Worm (Caenorhabditis elegans) whole organism, L4 larva: ENCODE results near the gene F56D2.3.

Experiments
- F37D6.2 ChIP-seq: sonication (generic microtip); optimal IDR thresholded peaks from 2 replicates; lab custom pipeline; 2016; ENCODE audit warnings: mild to moderate bottlenecking, missing genetic modification characterization, missing compliant biosample characterization
- F44E2.7 ChIP-seq: fragments of 200-800 bp; sonication (Bioruptor generic); IDR thresholded peaks from 2 replicates; pipeline ENCODE4 v2.1.2; 2022; ENCODE audit warnings: missing genetic modification characterization, missing compliant biosample characterization
- R02D3.7 ChIP-seq: fragments of 150-350 bp; sonication (generic microtip); optimal IDR thresholded peaks from 3 replicates; lab custom pipeline; 2014; ENCODE audit warnings: missing biosample characterization, missing genetic modification characterization
- T20F7.1 ChIP-seq: fragments of 200-800 bp; sonication (Bioruptor generic); optimal IDR thresholded peaks from 2 replicates; lab custom pipeline; 2018; ENCODE audit warnings: mild to moderate bottlenecking, missing genetic modification characterization, missing compliant biosample characterization
- Y105C5A.15 ChIP-seq: fragments of 200-800 bp; sonication (Bioruptor generic); IDR thresholded peaks from 2 replicates; pipeline ENCODE4 v1.3.6; 2022; ENCODE audit warnings: missing genetic modification characterization, missing compliant biosample characterization
- ZK337.2 ChIP-seq: fragments of 200-800 bp; sonication (Bioruptor generic); IDR thresholded peaks from 2 replicates; pipeline ENCODE4 v1.3.6; 2022; ENCODE audit warnings: missing genetic modification reagents, missing genetic modification characterization, missing compliant biosample characterization
- arid-1 ChIP-seq: fragments of 200-800 bp; sonication (Bioruptor generic); conservative IDR thresholded peaks from 2 replicates; pipeline ENCODE4 v1.3.6; 2022; ENCODE audit warnings: missing genetic modification reagents, missing genetic modification characterization, missing compliant biosample characterization
- ceh-28 ChIP-seq: fragments of 150-350 bp; optimal IDR thresholded peaks from 2 replicates; lab custom pipeline; 2014; ENCODE audit warnings: missing biosample characterization, missing genetic modification reagents, missing genetic modification characterization
- ceh-44 ChIP-seq: fragments of 200-800 bp; sonication (Bioruptor generic); IDR thresholded peaks from 2 replicates; pipeline ENCODE4 v1.3.6; 2022; ENCODE audit warnings: missing genetic modification reagents, missing genetic modification characterization, missing compliant biosample characterization
- daf-16 ChIP-seq, 3 experiments: sonication (generic microtip); optimal IDR thresholded peaks; 2 replicates each; lab custom pipeline; 2016 to 2017; ENCODE audit warnings: missing genetic modification characterization in 3 of 3, missing genetic modification reagents in 3 of 3, mild to moderate bottlenecking in 2 of 3, missing compliant biosample characterization in 2 of 3, missing biosample characterization in 1 of 3, moderate library complexity in 1 of 3
- dmd-9 ChIP-seq: fragments of 200-800 bp; sonication (Bioruptor generic); IDR thresholded peaks from 2 replicates; pipeline ENCODE4 v1.3.6; 2022; ENCODE audit warnings: missing genetic modification reagents, missing genetic modification characterization, missing compliant biosample characterization
- duxl-1 ChIP-seq: sonication (generic microtip); optimal IDR thresholded peaks from 2 replicates; lab custom pipeline; 2016; ENCODE audit warnings: mild to moderate bottlenecking, missing genetic modification characterization, moderate library complexity, missing compliant biosample characterization; ENCODE audit not compliant: poor library complexity
- egl-27 ChIP-seq: sonication (generic microtip); optimal IDR thresholded peaks from 3 replicates; lab custom pipeline; 2017; ENCODE audit warnings: missing biosample characterization, missing genetic modification reagents, missing genetic modification characterization
- fkh-10 ChIP-seq: fragments of 150-350 bp; optimal IDR thresholded peaks from 2 replicates; lab custom pipeline; 2014; ENCODE audit warnings: missing biosample characterization, missing genetic modification reagents, missing genetic modification characterization
- fos-1 ChIP-seq: fragments of 150-350 bp; optimal IDR thresholded peaks from 2 replicates; lab custom pipeline; 2014; ENCODE audit warnings: missing biosample characterization, missing genetic modification characterization
- jun-1 ChIP-seq: fragments of 150-350 bp; optimal IDR thresholded peaks from 2 replicates; lab custom pipeline; 2014; ENCODE audit warnings: missing biosample characterization, missing genetic modification reagents, missing genetic modification characterization
- lin-15B ChIP-seq: fragments of 150-350 bp; sonication (generic microtip); optimal IDR thresholded peaks from 3 replicates; lab custom pipeline; 2014; ENCODE audit warnings: missing biosample characterization, missing genetic modification characterization
- lin-38 ChIP-seq: fragments of 200-800 bp; sonication (Bioruptor generic); IDR thresholded peaks from 2 replicates; pipeline ENCODE4 v1.3.6; 2022; ENCODE audit warnings: missing genetic modification reagents, missing genetic modification characterization, missing compliant biosample characterization
- lir-3 ChIP-seq: sonication (generic microtip); optimal IDR thresholded peaks from 2 replicates; lab custom pipeline; 2016; ENCODE audit warnings: mild to moderate bottlenecking, missing genetic modification characterization, missing compliant biosample characterization
- madf-9 ChIP-seq: fragments of 200-800 bp; sonication (Bioruptor generic); conservative IDR thresholded peaks from 2 replicates; pipeline ENCODE4 v1.3.6; 2022; ENCODE audit warnings: missing genetic modification reagents, missing genetic modification characterization, missing compliant biosample characterization
- mdl-1 ChIP-seq, 2 experiments: fragments of 150-350 bp in 1 of 2; sonication (generic microtip) in 1 of 2; optimal IDR thresholded peaks; 2 replicates each; lab custom pipeline; 2014 to 2017; ENCODE audit warnings: missing biosample characterization in 2 of 2, missing genetic modification characterization in 2 of 2
- mep-1 ChIP-seq: fragments of 150-350 bp; sonication (generic microtip); optimal IDR thresholded peaks from 3 replicates; lab custom pipeline; 2014; ENCODE audit warnings: missing biosample characterization, missing genetic modification characterization
- mes-2 ChIP-seq: sonication (generic microtip); optimal IDR thresholded peaks from 2 replicates; lab custom pipeline; 2016; ENCODE audit warnings: missing genotype, mild to moderate bottlenecking, missing genetic modification characterization, missing compliant biosample characterization; ENCODE audit not compliant: poor library complexity, severe bottlenecking
- nhr-102 ChIP-seq: sonication (generic microtip); optimal IDR thresholded peaks from 2 replicates; lab custom pipeline; 2016; ENCODE audit warnings: mild to moderate bottlenecking, missing genetic modification characterization, moderate library complexity, missing compliant biosample characterization
- nhr-11 ChIP-seq: fragments of 150-350 bp; optimal IDR thresholded peaks from 2 replicates; lab custom pipeline; 2014; ENCODE audit warnings: missing biosample characterization, missing genetic modification characterization
- nhr-111 ChIP-seq: fragments of 200-800 bp; sonication (Bioruptor generic); optimal IDR thresholded peaks from 2 replicates; lab custom pipeline; 2018; ENCODE audit warnings: mild to moderate bottlenecking, missing genetic modification characterization, missing compliant biosample characterization
- nhr-25 ChIP-seq: sonication (generic microtip); optimal IDR thresholded peaks from 2 replicates; lab custom pipeline; 2017; ENCODE audit warnings: missing genetic modification characterization, mild to moderate bottlenecking, missing compliant biosample characterization, antibody characterized with exemption, moderate library complexity, borderline replicate concordance; ENCODE audit not compliant: insufficient read depth
- nhr-41 ChIP-seq: fragments of 200-800 bp; sonication (Bioruptor generic); IDR thresholded peaks from 2 replicates; pipeline ENCODE4 v1.3.6; 2022; ENCODE audit warnings: missing genetic modification reagents, missing genetic modification characterization, missing compliant biosample characterization
- nhr-42 ChIP-seq: fragments of 200-800 bp; sonication (Bioruptor generic); IDR thresholded peaks from 2 replicates; pipeline ENCODE4 v1.3.6; 2022; ENCODE audit warnings: missing genetic modification characterization, missing compliant biosample characterization
- nhr-48 ChIP-seq: sonication (generic microtip); optimal IDR thresholded peaks from 2 replicates; lab custom pipeline; 2016; ENCODE audit warnings: mild to moderate bottlenecking, missing genetic modification characterization, missing compliant biosample characterization
- nhr-76 ChIP-seq: fragments of 150-350 bp; optimal IDR thresholded peaks from 2 replicates; lab custom pipeline; 2014; ENCODE audit warnings: missing biosample characterization, missing genetic modification characterization
- nhr-77 ChIP-seq: fragments of 150-350 bp; optimal IDR thresholded peaks from 2 replicates; lab custom pipeline; 2014; ENCODE audit warnings: missing biosample characterization, missing genetic modification characterization
- pqm-1 ChIP-seq: sonication (generic microtip); optimal IDR thresholded peaks from 2 replicates; lab custom pipeline; 2017; ENCODE audit warnings: missing biosample characterization, missing genetic modification characterization
- rbr-2 ChIP-seq: sonication (generic microtip); optimal IDR thresholded peaks from 2 replicates; lab custom pipeline; 2016; ENCODE audit warnings: missing genotype, missing genetic modification characterization, missing compliant biosample characterization
- saeg-2 ChIP-seq: fragments of 200-800 bp; sonication (Bioruptor generic); IDR thresholded peaks from 2 replicates; pipeline ENCODE4 v1.3.6; 2022; ENCODE audit warnings: missing genetic modification reagents, missing genetic modification characterization, missing compliant biosample characterization
- sdz-12 ChIP-seq: fragments of 200-800 bp; sonication (Bioruptor generic); optimal IDR thresholded peaks from 2 replicates; lab custom pipeline; 2018; ENCODE audit warnings: mild to moderate bottlenecking, missing genetic modification characterization, missing compliant biosample characterization
- skn-1 ChIP-seq: fragments of 150-350 bp; optimal IDR thresholded peaks from 2 replicates; lab custom pipeline; 2014; ENCODE audit warnings: missing biosample characterization, missing genetic modification characterization
- snpc-1.2 ChIP-seq: fragments of 200-800 bp; sonication (Bioruptor generic); IDR thresholded peaks from 2 replicates; pipeline ENCODE4 v1.3.6; 2022; ENCODE audit warnings: missing genetic modification reagents, missing genetic modification characterization, missing compliant biosample characterization
- tag-97 ChIP-seq: fragments of 200-800 bp; sonication (Bioruptor generic); IDR thresholded peaks from 2 replicates; pipeline ENCODE4 v1.3.6; 2022; ENCODE audit warnings: missing genetic modification characterization, missing compliant biosample characterization
- unc-130 ChIP-seq: sonication (generic microtip); optimal IDR thresholded peaks from 2 replicates; lab custom pipeline; 2016; ENCODE audit warnings: missing genetic modification reagents, missing genetic modification characterization, missing compliant biosample characterization
- unc-62 ChIP-seq, 3 experiments: fragments of 150-350 bp in 1 of 3; sonication (generic microtip); optimal IDR thresholded peaks in 2 of 3; peaks in 1 of 3; 1 replicate in 1 of 3; 2 replicates in 2 of 3; lab custom pipeline; 2014 to 2017; ENCODE audit warnings: missing biosample characterization in 3 of 3, missing genetic modification characterization in 3 of 3, missing genetic modification reagents in 3 of 3, missing genotype in 1 of 3
- vab-7 ChIP-seq: fragments of 200-800 bp; sonication (Bioruptor generic); IDR thresholded peaks from 2 replicates; pipeline ENCODE4 v1.3.6; 2022; ENCODE audit warnings: missing genetic modification reagents, missing genetic modification characterization, missing compliant biosample characterization
- zag-1 ChIP-seq: fragments of 150-350 bp; optimal IDR thresholded peaks from 2 replicates; lab custom pipeline; 2014; ENCODE audit warnings: missing biosample characterization, missing genetic modification characterization
- zfp-3 ChIP-seq: fragments of 200-800 bp; sonication (Bioruptor generic); conservative IDR thresholded peaks from 2 replicates; pipeline ENCODE4 v1.3.6; 2022; ENCODE audit warnings: missing genetic modification reagents, missing genetic modification characterization, missing compliant biosample characterization
- zip-2 ChIP-seq: fragments of 150-350 bp; optimal IDR thresholded peaks from 2 replicates; lab custom pipeline; 2014; ENCODE audit warnings: missing biosample characterization, missing genetic modification characterization
- ztf-11 ChIP-seq: fragments of 150-350 bp; optimal IDR thresholded peaks from 2 replicates; lab custom pipeline; 2014; ENCODE audit warnings: missing biosample characterization, missing genetic modification characterization

The F56D2.3 gene

ce11 chrIII:5603439-5603986, 18.8 kb downstream of the F56D2.3 start, which contains the start of gene madf-11 (continued):
- TF ChIP-seq T20F7.1 (no peak), nhr-25 (no peak), nhr-77 (tag; lab: Kevin White, UChicago) (peak; percentile 82), duxl-1 (tag; lab: Kevin White, UChicago) (no peak), F37D6.2 (tag; lab: Kevin White, UChicago) (no peak), jun-1 (tag; lab: Kevin White, UChicago) (peak; percentile 1), saeg-2 (GFP tag; lab: Robert Waterston, UW) (no peak), lir-3 (tag; lab: Kevin White, UChicago) (no peak), unc-130 (peak; percentile 7), ztf-11 (tag; lab: Kevin White, UChicago) (no peak), skn-1 (no peak), sdz-12 (GFP tag; lab: Kevin White, UChicago) (no peak), mes-2 (tag; lab: Kevin White, UChicago) (peak; percentile 96), unc-62 (GFP tag; optimal IDR thresholded peaks at IDR 0.05 in 1 of 2; lab: Kevin White, UChicago) (peak in 1 of 2 experiments; percentile 98), unc-62 (tag; optimal IDR thresholded peaks at IDR 0.05; lab: Kevin White, UChicago) (no peak), zag-1 (tag; lab: Kevin White, UChicago) (no peak)
- TF ChIP-seq, all 104 proteins: peak for 38

ce11 chrIII:5604080-5604479, 19.3 kb downstream of the F56D2.3 start, which contains the start of gene xnd-1:
Gene xnd-1 (plus strand): TSS chrIII:5604460.
- no peak for TF ChIP-seq daf-16 (GFP tag; optimal IDR thresholded peaks at IDR 0.05; lab: Kevin White, UChicago)
- no peak for TF ChIP-seq daf-16 (tag; optimal IDR thresholded peaks at IDR 0.05; lab: Kevin White, UChicago)
- TF ChIP-seq zip-2 (tag; lab: Kevin White, UChicago): no peak
- no peak for TF ChIP-seq nhr-76 (tag; lab: Kevin White, UChicago)
- TF ChIP-seq vab-7 (GFP tag; lab: Robert Waterston, UW): no peak
- no peak for TF ChIP-seq mdl-1 (tag; optimal IDR thresholded peaks at IDR 0.05; lab: Kevin White, UChicago)
- no peak for TF ChIP-seq arid-1 (GFP tag; lab: Robert Waterston, UW)
- TF ChIP-seq nhr-41 (GFP tag; lab: Robert Waterston, UW): no peak
- TF ChIP-seq nhr-111 (GFP tag; lab: Kevin White, UChicago): no peak
- no peak for TF ChIP-seq ceh-44 (GFP tag; lab: Robert Waterston, UW)
- no peak for TF ChIP-seq unc-130
- no peak for TF ChIP-seq nhr-11 (tag; lab: Kevin White, UChicago)

- no peak for TF ChIP-seq lin-38 (GFP tag; lab: Robert Waterston, UW)
- no peak for TF ChIP-seq lir-3 (tag; lab: Kevin White, UChicago)
- no peak for TF ChIP-seq snpc-1.2 (GFP tag; lab: Robert Waterston, UW)
- no peak for TF ChIP-seq zfp-3 (GFP tag; lab: Robert Waterston, UW)
- no peak for TF ChIP-seq F44E2.7 (GFP tag; lab: Robert Waterston, UW)
- TF ChIP-seq nhr-76 (tag; lab: Kevin White, UChicago): no peak
- no peak for TF ChIP-seq nhr-48 (tag; lab: Kevin White, UChicago)
- no peak for TF ChIP-seq tag-97 (GFP tag; lab: Robert Waterston, UW)
- TF ChIP-seq dmd-9 (GFP tag; lab: Robert Waterston, UW): no peak
- TF ChIP-seq lin-15B (tag; lab: Kevin White, UChicago): no peak
- TF ChIP-seq ZK337.2: no peak
- TF ChIP-seq fos-1 (tag; lab: Kevin White, UChicago): no peak
- TF ChIP-seq R02D3.7 (tag; lab: Kevin White, UChicago): no peak
- TF ChIP-seq ceh-28 (tag; lab: Kevin White, UChicago): no peak
- no peak for TF ChIP-seq rbr-2 (tag; lab: Kevin White, UChicago)
- no peak for TF ChIP-seq Y105C5A.15 (GFP tag; lab: Robert Waterston, UW)
- TF ChIP-seq fkh-10 (GFP tag; lab: Kevin White, UChicago): no peak
- TF ChIP-seq nhr-102 (tag; lab: Kevin White, UChicago): no peak
- TF ChIP-seq madf-9 (GFP tag; lab: Robert Waterston, UW): no peak
- TF ChIP-seq mes-2 (tag; lab: Kevin White, UChicago): no peak
- TF ChIP-seq egl-27: no peak
- no peak for TF ChIP-seq unc-62 (GFP tag; optimal IDR thresholded peaks at IDR 0.05 in 1 of 2; lab: Kevin White, UChicago)
- no peak for TF ChIP-seq unc-62 (tag; optimal IDR thresholded peaks at IDR 0.05; lab: Kevin White, UChicago)
- no peak for TF ChIP-seq mep-1 (tag; lab: Kevin White, UChicago)
- no peak for TF ChIP-seq nhr-42 (GFP tag; lab: Robert Waterston, UW)
- TF ChIP-seq mdl-1 (tag; optimal IDR thresholded peaks at IDR 0.05; lab: Kevin White, UChicago): no peak
- peak; percentile 83 for TF ChIP-seq pqm-1 (tag; lab: Kevin White, UChicago)
Measured at ce11 chrIII:5610276-5610675, 25.5 kb downstream of the F56D2.3 start, which contains the start of gene C05D2.8. Gene C05D2.8 (minus strand): TSS chrIII:5610346.
